Fruit fly (Drosophila melanogaster): ENCODE results near the gene CG43737.
A peak's percentile ranks its signal among the peaks of the same experiment; 100 is the strongest.

Gene CG43737

dm6 chrX:15132065-15132464, 43.2 kb upstream of the CG43737 start (continued):
- TF ChIP-seq CG6276 (GFP tag; optimal IDR thresholded peaks at IDR 0.05), result no peak
- no peak for TF ChIP-seq CG7368 (GFP tag; optimal IDR thresholded peaks at IDR 0.05)
- TF ChIP-seq fd85E (GFP tag; optimal IDR thresholded peaks at IDR 0.05), result no peak
- TF ChIP-seq Sox102F (GFP tag; optimal IDR thresholded peaks at IDR 0.05), result no peak
- TF ChIP-seq CG11762 (GFP tag; optimal IDR thresholded peaks at IDR 0.05; ENCODE audit: insufficient read depth), result no peak
- no peak for TF ChIP-seq vri (GFP tag; optimal IDR thresholded peaks at IDR 0.05)
- TF ChIP-seq Sox15 (GFP tag; optimal IDR thresholded peaks at IDR 0.05), result no peak
- TF ChIP-seq esn (GFP tag; optimal IDR thresholded peaks at IDR 0.05), result no peak
- no peak for TF ChIP-seq Eip93F (GFP tag; optimal IDR thresholded peaks at IDR 0.05)
- TF ChIP-seq CG6854 (GFP tag; optimal IDR thresholded peaks at IDR 0.05), result no peak
- TF ChIP-seq CG11902 (GFP tag; optimal IDR thresholded peaks at IDR 0.05), result no peak
- TF ChIP-seq Hr4 (GFP tag; optimal IDR thresholded peaks at IDR 0.05), result no peak
- 0 out of 3 replicates have a peak, but pooled peaks have one; percentile 27 for TF ChIP-seq CG8119 (GFP tag; IDR thresholded peaks at IDR 0.05)
- TF ChIP-seq Eip75B (GFP tag; optimal IDR thresholded peaks at IDR 0.05), result no peak
- no peak for TF ChIP-seq CG6792 (GFP tag; optimal IDR thresholded peaks at IDR 0.05)
- no peak for TF ChIP-seq Met (GFP tag; optimal IDR thresholded peaks at IDR 0.05)
- no peak for TF ChIP-seq CG10631 (GFP tag; optimal IDR thresholded peaks at IDR 0.05)
- TF ChIP-seq eg (GFP tag; IDR thresholded peaks at IDR 0.05), result peak; percentile 42; the same call in 2 of the 3 replicates
- no peak for TF ChIP-seq svp (GFP tag)
- no peak for TF ChIP-seq Ets96B (tag; optimal IDR thresholded peaks at IDR 0.05)
- no peak for TF ChIP-seq CG4318 (GFP tag; optimal IDR thresholded peaks at IDR 0.05)
- no peak for TF ChIP-seq Blimp-1 (GFP tag; optimal IDR thresholded peaks at IDR 0.05)
- peak; percentile 14 for TF ChIP-seq Lpt (GFP tag; optimal IDR thresholded peaks at IDR 0.05)
- no peak for TF ChIP-seq fkh (GFP tag; optimal IDR thresholded peaks at IDR 0.05)
- no peak for TF ChIP-seq CG6808 (GFP tag; optimal IDR thresholded peaks at IDR 0.05)
- no peak for TF ChIP-seq dac (GFP tag; optimal IDR thresholded peaks at IDR 0.05)
- TF ChIP-seq Eip78C (GFP tag), result peak; percentile 56
- TF ChIP-seq dsx (GFP tag; optimal IDR thresholded peaks at IDR 0.05; ENCODE audit: poor library complexity, severe bottlenecking), result no peak
- TF ChIP-seq acj6 (GFP tag; optimal IDR thresholded peaks at IDR 0.05), result no peak

- TF ChIP-seq Met (GFP tag; optimal IDR thresholded peaks at IDR 0.05) (no peak), cyc (GFP tag; optimal IDR thresholded peaks at IDR 0.05) (no peak), fd59A (GFP tag; optimal IDR thresholded peaks at IDR 0.05) (no peak), fd85E (GFP tag; optimal IDR thresholded peaks at IDR 0.05) (no peak), CG9139 (GFP tag; optimal IDR thresholded peaks at IDR 0.05) (no peak), CG32006 (GFP tag; optimal IDR thresholded peaks at IDR 0.05) (no peak), CG16779 (tag; optimal IDR thresholded peaks at IDR 0.05) (no peak), fkh (GFP tag; optimal IDR thresholded peaks at IDR 0.05) (no peak), esn (GFP tag; optimal IDR thresholded peaks at IDR 0.05) (no peak), CG8319 (GFP tag; optimal IDR thresholded peaks at IDR 0.05) (no peak), pdm3 (GFP tag; optimal IDR thresholded peaks at IDR 0.05) (no peak), Eip93F (GFP tag; optimal IDR thresholded peaks at IDR 0.05) (no peak), Eip78C (GFP tag) (no peak), CG11294 (GFP tag; IDR thresholded peaks at IDR 0.05) (no peak)
These were observed 38.0 kb upstream of the CG43737 start for dm6 chrX:15137241-15137640.

- TF ChIP-seq CG16779 (tag; optimal IDR thresholded peaks at IDR 0.05) (no peak), CG11762 (GFP tag; optimal IDR thresholded peaks at IDR 0.05; ENCODE audit: insufficient read depth) (no peak), achi (GFP tag; optimal IDR thresholded peaks at IDR 0.05) (peak; percentile 25), CG31627 (GFP tag; optimal IDR thresholded peaks at IDR 0.05) (peak; percentile 36), eg (GFP tag; IDR thresholded peaks at IDR 0.05) (peak; percentile 71), Blimp-1 (GFP tag; optimal IDR thresholded peaks at IDR 0.05) (no peak), CG8319 (GFP tag; optimal IDR thresholded peaks at IDR 0.05) (no peak), esn (GFP tag; optimal IDR thresholded peaks at IDR 0.05) (peak; percentile 63), Ets96B (tag; optimal IDR thresholded peaks at IDR 0.05) (no peak), fkh (GFP tag; optimal IDR thresholded peaks at IDR 0.05) (no peak), Eip75B (GFP tag; optimal IDR thresholded peaks at IDR 0.05) (peak; percentile 71), CG6792 (GFP tag; optimal IDR thresholded peaks at IDR 0.05) (no peak), salr (GFP tag; optimal IDR thresholded peaks at IDR 0.05) (no peak), ss (GFP tag; optimal IDR thresholded peaks at IDR 0.05) (peak; percentile 12 to 62), Lpt (GFP tag; optimal IDR thresholded peaks at IDR 0.05) (no peak), CG11902 (GFP tag; optimal IDR thresholded peaks at IDR 0.05) (no peak), CG6276 (GFP tag; optimal IDR thresholded peaks at IDR 0.05) (no peak), pdm3 (GFP tag; optimal IDR thresholded peaks at IDR 0.05) (peak; percentile 50), cyc (GFP tag; optimal IDR thresholded peaks at IDR 0.05) (peak; percentile 61), Sox102F (GFP tag; optimal IDR thresholded peaks at IDR 0.05) (peak; percentile 57), fd59A (GFP tag; optimal IDR thresholded peaks at IDR 0.05) (no peak), CG7368 (GFP tag; optimal IDR thresholded peaks at IDR 0.05) (peak; percentile 19), lz (GFP tag; optimal IDR thresholded peaks at IDR 0.05) (peak; percentile 54), CG1621 (tag; optimal IDR thresholded peaks at IDR 0.05) (peak; percentile 9), CG9139 (GFP tag; optimal IDR thresholded peaks at IDR 0.05) (peak; percentile 10)
These were observed 36.0 kb upstream of the CG43737 start, which contains the start of gene RpL37-1 for dm6 chrX:15138994-15139863. Gene RpL37-1, minus strand, starts transcription at chrX:15139367.
